Worm (Caenorhabditis elegans): Measurements from ENCODE around the gene Y32F6B.9.

Y32F6B.9 gene

DNA sequence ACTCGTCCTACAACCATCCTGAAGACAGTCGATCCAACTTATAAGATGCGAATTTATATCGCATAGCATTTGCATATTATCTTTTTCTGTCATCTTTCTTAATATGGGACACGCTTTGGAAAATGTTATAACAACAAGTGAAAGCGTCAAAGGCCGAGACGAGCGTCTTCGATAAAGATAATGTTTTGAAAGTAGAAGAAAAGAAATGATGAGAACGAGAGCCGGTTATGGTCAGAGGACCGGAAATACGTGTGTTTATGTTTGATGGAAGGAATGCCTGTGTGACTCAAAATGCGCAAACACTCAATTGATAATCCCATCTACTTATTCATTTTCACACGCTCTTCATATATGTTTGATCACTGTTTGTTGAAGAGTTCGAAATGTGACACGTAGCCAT lies 24.5 kb downstream of the Y32F6B.9 start, which contains the start of gene C35A5.11:
Gene C35A5.11, minus strand, starts transcription at position 101 of the 400 bp plus-strand sequence.
- TF ChIP-seq ceh-45 (GFP tag; IDR thresholded peaks at IDR 0.05) (no peak), ceh-48 (tag; optimal IDR thresholded peaks at IDR 0.05) (no peak), ceh-6 (GFP tag; optimal IDR thresholded peaks at IDR 0.05) (no peak), lin-11 (tag; optimal IDR thresholded peaks at IDR 0.05) (no peak)

DNA sequence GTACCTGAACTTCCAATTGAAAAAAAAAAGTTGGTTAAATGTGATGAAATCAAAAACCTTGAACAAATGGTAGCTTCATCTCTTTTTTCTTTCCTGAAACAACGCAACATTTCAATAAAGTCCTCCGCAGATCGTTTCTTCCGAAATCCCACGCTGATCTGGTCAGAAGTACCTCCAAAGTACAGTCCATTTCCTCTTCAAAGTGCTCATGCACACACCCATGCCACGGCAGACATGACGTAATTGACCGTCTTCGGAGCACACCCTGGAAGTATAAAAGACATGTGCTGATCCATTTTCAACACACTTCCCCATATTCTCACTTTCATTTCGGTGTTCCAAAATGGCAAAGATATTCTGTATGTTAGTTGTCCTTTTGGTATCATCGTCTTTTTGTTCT lies 25.4 kb downstream of the Y32F6B.9 start, which contains the start of gene C35A5.10:
Gene C35A5.10, plus strand, starts transcription at position 301 of the 400 bp plus-strand sequence.
- TF ChIP-seq npax-4 (tag; optimal IDR thresholded peaks at IDR 0.05), result no peak
- TF ChIP-seq tbx-2 (tag; optimal IDR thresholded peaks at IDR 0.05), result no peak
- no peak for TF ChIP-seq ceh-2 (tag; optimal IDR thresholded peaks at IDR 0.05)
- no peak for TF ChIP-seq ceh-18 (tag; optimal IDR thresholded peaks at IDR 0.05)
- TF ChIP-seq pha-2 (tag; optimal IDR thresholded peaks at IDR 0.05), result no peak
- TF ChIP-seq sdc-2 (tag; optimal IDR thresholded peaks at IDR 0.05), result no peak
- no peak for TF ChIP-seq ets-4 (tag; optimal IDR thresholded peaks at IDR 0.05)
- TF ChIP-seq unc-55 (GFP tag; optimal IDR thresholded peaks at IDR 0.05), result no peak
- TF ChIP-seq C08G9.2 (tag; optimal IDR thresholded peaks at IDR 0.05), result no peak
- TF ChIP-seq rnt-1 (tag; optimal IDR thresholded peaks at IDR 0.05), result no peak
- no peak for TF ChIP-seq fkh-10 (GFP tag; optimal IDR thresholded peaks at IDR 0.05)
- no peak for TF ChIP-seq ceh-14 (tag; optimal IDR thresholded peaks at IDR 0.05)
- no peak for TF ChIP-seq ceh-34 (tag; optimal IDR thresholded peaks at IDR 0.05)

DNA sequence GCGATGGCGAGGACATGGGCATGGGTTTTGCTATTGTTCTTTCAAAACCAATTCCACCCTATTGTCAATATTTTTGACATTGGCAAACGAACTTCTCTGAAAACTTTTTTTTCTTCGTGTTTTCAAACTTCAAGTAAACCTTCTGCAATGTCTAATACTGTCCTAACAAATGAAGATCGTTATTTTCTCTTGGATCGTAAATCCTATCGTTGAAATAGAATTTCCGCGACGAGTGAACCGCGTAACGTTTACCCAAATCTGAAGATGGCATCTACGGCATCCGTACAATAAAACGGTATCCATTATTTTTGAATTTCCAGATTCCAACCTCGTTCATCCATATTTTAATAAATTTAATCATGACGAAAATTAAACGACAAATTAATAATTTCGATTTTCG lies 27.1 kb downstream of the Y32F6B.9 start, which contains the start of gene C35A5.5:
Gene C35A5.5, plus strand, starts transcription at position 301 of the 400 bp plus-strand sequence.
- TF ChIP-seq ttx-3 (tag; optimal IDR thresholded peaks at IDR 0.05) (no peak), hlh-8 (tag; optimal IDR thresholded peaks at IDR 0.05) (no peak), lin-11 (tag; optimal IDR thresholded peaks at IDR 0.05) (no peak), pha-4 (tag; optimal IDR thresholded peaks at IDR 0.05) (no peak), pag-3 (tag; optimal IDR thresholded peaks at IDR 0.05; ENCODE audit: borderline replicate concordance) (no peak), nfya-1 (tag; optimal IDR thresholded peaks at IDR 0.05) (no peak), ceh-34 (tag; optimal IDR thresholded peaks at IDR 0.05) (no peak), ceh-18 (tag; optimal IDR thresholded peaks at IDR 0.05) (no peak), tbx-7 (tag; optimal IDR thresholded peaks at IDR 0.05) (no peak), pros-1 (tag; optimal IDR thresholded peaks at IDR 0.05) (no peak), K02D7.2 (tag; optimal IDR thresholded peaks at IDR 0.05) (no peak), fkh-6 (tag; optimal IDR thresholded peaks at IDR 0.05) (no peak)

ce11 chrV:10508855-10509254 lies 30.4 kb downstream of the Y32F6B.9 start, which contains the start of gene C35A5.6:
TSS of gene C35A5.6 (plus strand) at chrV:10509137.
- TF ChIP-seq syd-9 (tag; optimal IDR thresholded peaks at IDR 0.05) (no peak), F13H6.1 (tag; optimal IDR thresholded peaks at IDR 0.05) (no peak), pax-1 (tag; optimal IDR thresholded peaks at IDR 0.05) (no peak), sdc-2 (tag; optimal IDR thresholded peaks at IDR 0.05) (no peak), pha-2 (tag; optimal IDR thresholded peaks at IDR 0.05) (no peak), unc-3 (GFP tag; conservative IDR thresholded peaks at IDR 0.05) (no peak), unc-3 (tag; optimal IDR thresholded peaks at IDR 0.05) (no peak), ceh-9 (tag; optimal IDR thresholded peaks at IDR 0.05) (no peak), K09A11.1 (tag; optimal IDR thresholded peaks at IDR 0.05; ENCODE audit: insufficient read depth) (no peak), nfya-1 (tag; optimal IDR thresholded peaks at IDR 0.05) (no peak), ceh-30 (tag; optimal IDR thresholded peaks at IDR 0.05) (no peak), C38D4.7 (GFP tag; optimal IDR thresholded peaks at IDR 0.05) (no peak), unc-42 (tag; optimal IDR thresholded peaks at IDR 0.05) (no peak)

- TF ChIP-seq unc-3 (GFP tag; conservative IDR thresholded peaks at IDR 0.05), result no peak
- TF ChIP-seq unc-3 (tag; optimal IDR thresholded peaks at IDR 0.05), result no peak
- TF ChIP-seq zip-5 (tag; optimal IDR thresholded peaks at IDR 0.05), result no peak
- no peak for TF ChIP-seq ceh-24 (tag; optimal IDR thresholded peaks at IDR 0.05)
- no peak for TF ChIP-seq Y22D7AL.16 (tag; optimal IDR thresholded peaks at IDR 0.05)
- TF ChIP-seq ama-1 (optimal IDR thresholded peaks at IDR 0.05), result no peak
- no peak for TF ChIP-seq hlh-15 (tag; optimal IDR thresholded peaks at IDR 0.05)
- TF ChIP-seq pros-1 (tag; optimal IDR thresholded peaks at IDR 0.05), result no peak
- no peak for TF ChIP-seq sox-4 (tag; optimal IDR thresholded peaks at IDR 0.05)
- TF ChIP-seq lim-6 (tag; optimal IDR thresholded peaks at IDR 0.05), result no peak
- no peak for TF ChIP-seq ceh-22 (tag; optimal IDR thresholded peaks at IDR 0.05)
- no peak for TF ChIP-seq nhr-232 (tag; optimal IDR thresholded peaks at IDR 0.05)
- TF ChIP-seq ttx-3 (tag; optimal IDR thresholded peaks at IDR 0.05), result no peak
- TF ChIP-seq ceh-9 (tag; optimal IDR thresholded peaks at IDR 0.05), result no peak
Observed at ce11 chrV:10514271-10514670, 35.8 kb downstream of the Y32F6B.9 start, which contains the start of gene dmsr-8. TSS of gene dmsr-8 (minus strand) at chrV:10514371.
